Fruit fly (Drosophila melanogaster) whole organism, embryonic: Measurements from ENCODE around the gene CG31898.

ENCODE experiments used
- Adf1 ChIP-seq: fragments of 200-800 bp; sonication (Bioruptor generic); IDR thresholded peaks from 2 replicates; pipeline ENCODE4 v1.3.6; 2022; ENCODE audit warnings: missing biosample characterization, missing genetic modification characterization
- Antp ChIP-seq: fragments of 200-800 bp; sonication (Bioruptor generic); optimal IDR thresholded peaks from 3 replicates; lab custom pipeline; 2016; ENCODE audit warnings: missing biosample characterization, missing genetic modification characterization
- Atf6 ChIP-seq: fragments of 200-800 bp; sonication (Bioruptor generic); IDR thresholded peaks from 2 replicates; pipeline ENCODE4 v1.3.6; 2022; ENCODE audit warnings: missing biosample characterization, missing genetic modification characterization
- CG10321 ChIP-seq: fragments of 200-800 bp; sonication (Bioruptor generic); IDR thresholded peaks from 2 replicates; pipeline ENCODE4 v1.3.6; 2022; ENCODE audit warnings: missing biosample characterization, missing genetic modification characterization
- CG12071 ChIP-seq: fragments of 200-800 bp; sonication (Bioruptor generic); optimal IDR thresholded peaks from 3 replicates; lab custom pipeline; 2018; ENCODE audit warnings: missing biosample characterization, mild to moderate bottlenecking, missing genetic modification characterization
- CG1233 ChIP-seq: fragments of 200-800 bp; sonication (Bioruptor generic); optimal IDR thresholded peaks from 4 replicates; lab custom pipeline; 2018; ENCODE audit warnings: missing biosample characterization, mild to moderate bottlenecking, missing genetic modification characterization
- CG13424 ChIP-seq: fragments of 200-800 bp; sonication (Bioruptor generic); optimal IDR thresholded peaks from 2 replicates; lab custom pipeline; 2019; ENCODE audit warnings: missing biosample characterization, mild to moderate bottlenecking, missing genetic modification characterization, moderate library complexity
- CG15011 ChIP-seq: fragments of 200-800 bp; sonication (Bioruptor generic); optimal IDR thresholded peaks from 3 replicates; lab custom pipeline; 2018; ENCODE audit warnings: missing biosample characterization, mild to moderate bottlenecking, missing genetic modification characterization
- CG1602 ChIP-seq: fragments of 200-800 bp; sonication (Bioruptor generic); optimal IDR thresholded peaks from 3 replicates; lab custom pipeline; 2016; ENCODE audit warnings: missing biosample characterization, missing genetic modification characterization
- CG17328 ChIP-seq: fragments of 200-800 bp; sonication (Bioruptor generic); IDR thresholded peaks from 2 replicates; pipeline ENCODE4 v1.3.6; 2022; ENCODE audit warnings: missing biosample characterization, missing genetic modification characterization
- CG17568 ChIP-seq: fragments of 200-800 bp; sonication (Bioruptor generic); optimal IDR thresholded peaks from 2 replicates; lab custom pipeline; 2018; ENCODE audit warnings: missing biosample characterization, mild to moderate bottlenecking, missing genetic modification characterization, moderate library complexity
- CG18599 ChIP-seq: fragments of 200-800 bp; sonication (Bioruptor generic); optimal IDR thresholded peaks from 3 replicates; lab custom pipeline; 2017; ENCODE audit warnings: missing biosample characterization, missing genetic modification characterization, mild to moderate bottlenecking, moderate library complexity, missing genetic modification reagents
- CG2202 ChIP-seq: fragments of 200-800 bp; sonication (Bioruptor generic); optimal IDR thresholded peaks from 2 replicates; lab custom pipeline; 2018; ENCODE audit warnings: missing biosample characterization, mild to moderate bottlenecking, missing genetic modification characterization
- CG31365 ChIP-seq: fragments of 200-800 bp; sonication (Bioruptor generic); optimal IDR thresholded peaks from 2 replicates; lab custom pipeline; 2018; ENCODE audit warnings: missing biosample characterization, mild to moderate bottlenecking, missing genetic modification characterization
- CG3281 ChIP-seq: fragments of 200-800 bp; sonication (Bioruptor generic); optimal IDR thresholded peaks from 3 replicates; lab custom pipeline; 2017; ENCODE audit warnings: missing biosample characterization, mild to moderate bottlenecking, missing genetic modification characterization
- CG4360 ChIP-seq: fragments of 200-800 bp; sonication (Bioruptor generic); IDR thresholded peaks from 2 replicates; pipeline ENCODE4 v1.3.6; 2022; ENCODE audit warnings: missing biosample characterization, missing genetic modification characterization
- CG43689 ChIP-seq: fragments of 200-800 bp; sonication (Bioruptor generic); IDR thresholded peaks from 2 replicates; pipeline ENCODE4 v1.3.6; 2022; ENCODE audit warnings: missing biosample characterization, missing genetic modification characterization
- CG7357 ChIP-seq: fragments of 200-800 bp; sonication (Bioruptor generic); IDR thresholded peaks from 3 replicates; pipeline ENCODE4 v1.3.6; 2022; ENCODE audit warnings: missing biosample characterization, missing genetic modification characterization
- CG8924 ChIP-seq: fragments of 200-800 bp; optimal IDR thresholded peaks from 3 replicates; lab custom pipeline; 2019; ENCODE audit warnings: missing biosample characterization, mild to moderate bottlenecking, missing genetic modification characterization, moderate library complexity
- CG9437 ChIP-seq: fragments of 200-800 bp; sonication (Bioruptor generic); optimal IDR thresholded peaks from 2 replicates; lab custom pipeline; 2018; ENCODE audit warnings: missing biosample characterization, mild to moderate bottlenecking, missing genetic modification characterization
- CG9797 ChIP-seq: fragments of 200-800 bp; sonication (Bioruptor generic); optimal IDR thresholded peaks from 3 replicates; lab custom pipeline; 2018; ENCODE audit warnings: missing biosample characterization, mild to moderate bottlenecking, missing genetic modification characterization
- Dp ChIP-seq: fragments of 200-800 bp; sonication (Bioruptor generic); optimal IDR thresholded peaks from 2 replicates; lab custom pipeline; 2018; ENCODE audit warnings: missing biosample characterization, mild to moderate bottlenecking, missing genetic modification characterization, moderate library complexity
- E2f1 ChIP-seq: fragments of 200-800 bp; sonication (Bioruptor generic); IDR thresholded peaks from 2 replicates; pipeline ENCODE4 v1.3.6; 2022; ENCODE audit warnings: missing biosample characterization, missing genetic modification characterization
- Eip74EF ChIP-seq, 2 experiments: fragments of 200-800 bp in 1 of 2; fragments of >200 bp in 1 of 2; sonication (Bioruptor generic) in 1 of 2; optimal IDR thresholded peaks; 2 replicates each; lab custom pipeline; 2017 to 2019; ENCODE audit warnings: missing biosample characterization in 2 of 2, missing genetic modification characterization in 2 of 2, mild to moderate bottlenecking in 1 of 2, moderate library complexity in 1 of 2
- Fer2 ChIP-seq: fragments of 200-800 bp; sonication (Bioruptor generic); optimal IDR thresholded peaks from 2 replicates; lab custom pipeline; 2018; ENCODE audit warnings: missing biosample characterization, mild to moderate bottlenecking, missing genetic modification characterization, moderate library complexity
- H2.0 ChIP-seq: fragments of 200-800 bp; sonication (Bioruptor generic); IDR thresholded peaks from 2 replicates; pipeline ENCODE4 v1.3.6; 2022; ENCODE audit warnings: missing biosample characterization, missing genetic modification characterization
- Hr51 ChIP-seq, 2 experiments: fragments of 200-800 bp; sonication (Bioruptor generic); optimal IDR thresholded peaks; 2 replicates in 1 of 2; 3 replicates in 1 of 2; lab custom pipeline; 2016 to 2018; ENCODE audit warnings: missing biosample characterization in 2 of 2, missing genetic modification characterization in 2 of 2, mild to moderate bottlenecking in 1 of 2, moderate library complexity in 1 of 2
- Lhr ChIP-seq: fragments of 200-800 bp; sonication (Bioruptor generic); optimal IDR thresholded peaks from 3 replicates; lab custom pipeline; 2017; ENCODE audit warnings: mild to moderate bottlenecking, missing biosample characterization, missing genetic modification reagents, missing genetic modification characterization
- Lpt ChIP-seq: fragments of >200 bp; optimal IDR thresholded peaks from 2 replicates; lab custom pipeline; 2018; ENCODE audit warnings: missing biosample characterization, missing genetic modification characterization
- MTF-1 ChIP-seq: fragments of 200-800 bp; sonication (Bioruptor generic); optimal IDR thresholded peaks from 2 replicates; lab custom pipeline; 2018; ENCODE audit warnings: missing biosample characterization, mild to moderate bottlenecking, missing genetic modification characterization, borderline replicate concordance
- NK7.1 ChIP-seq: fragments of 200-800 bp; sonication (Bioruptor generic); optimal IDR thresholded peaks from 3 replicates; lab custom pipeline; 2016; ENCODE audit warnings: missing biosample characterization, missing genetic modification characterization
- Nf-YA ChIP-seq: fragments of 200-800 bp; sonication (Bioruptor generic); IDR thresholded peaks from 2 replicates; pipeline ENCODE4 v1.3.6; 2022; ENCODE audit warnings: missing biosample characterization, missing genetic modification characterization
- Oli ChIP-seq: fragments of 200-800 bp; sonication (Bioruptor generic); optimal IDR thresholded peaks from 2 replicates; lab custom pipeline; 2018; ENCODE audit warnings: missing biosample characterization, mild to moderate bottlenecking, missing genetic modification characterization, moderate library complexity
- PHDP ChIP-seq: fragments of 200-800 bp; sonication (Bioruptor generic); optimal IDR thresholded peaks from 3 replicates; lab custom pipeline; 2018; ENCODE audit warnings: missing biosample characterization, mild to moderate bottlenecking, missing genetic modification characterization, moderate library complexity
- Sry-β ChIP-seq: fragments of 200-800 bp; sonication (Bioruptor generic); optimal IDR thresholded peaks from 2 replicates; lab custom pipeline; 2018; ENCODE audit warnings: missing biosample characterization, mild to moderate bottlenecking, missing genetic modification characterization, moderate library complexity
- Sry-δ ChIP-seq: fragments of 200-800 bp; sonication (Bioruptor generic); optimal IDR thresholded peaks from 2 replicates; lab custom pipeline; 2016; ENCODE audit warnings: missing biosample characterization, missing genetic modification characterization
- bsh ChIP-seq, 2 experiments: fragments of 200-800 bp; sonication (Bioruptor generic); optimal IDR thresholded peaks; 2 replicates each; lab custom pipeline; 2017 to 2018; ENCODE audit warnings: mild to moderate bottlenecking in 2 of 2, missing biosample characterization in 2 of 2, missing genetic modification characterization in 2 of 2, moderate library complexity in 1 of 2
- ci ChIP-seq: fragments of 200-800 bp; sonication (Bioruptor generic); IDR thresholded peaks from 3 replicates; pipeline ENCODE4 v1.3.6; 2022; ENCODE audit warnings: missing biosample characterization, missing genetic modification characterization
- croc ChIP-seq: fragments of 200-800 bp; sonication (Bioruptor generic); conservative IDR thresholded peaks from 3 replicates; pipeline ENCODE4 v1.3.6; 2022; ENCODE audit warnings: missing biosample characterization, missing genetic modification characterization
- danr ChIP-seq: fragments of 200-800 bp; sonication (Bioruptor generic); IDR thresholded peaks from 2 replicates; pipeline ENCODE4 v1.3.6; 2022; ENCODE audit warnings: missing biosample characterization, missing genetic modification characterization
- disco-r ChIP-seq: fragments of 200-800 bp; sonication (Bioruptor generic); optimal IDR thresholded peaks from 2 replicates; lab custom pipeline; 2016; ENCODE audit warnings: missing biosample characterization, missing genetic modification characterization
- dpn ChIP-seq, 2 experiments: fragments of 200-800 bp; sonication (Bioruptor generic); optimal IDR thresholded peaks; 3 replicates each; lab custom pipeline; 2016; ENCODE audit warnings: missing biosample characterization in 2 of 2, missing genetic modification characterization in 2 of 2
- esg ChIP-seq: fragments of 200-800 bp; sonication (Bioruptor generic); conservative IDR thresholded peaks from 2 replicates; pipeline ENCODE4 v1.3.6; 2022; ENCODE audit warnings: missing biosample characterization, missing genetic modification characterization
- fd102C ChIP-seq: fragments of 200-800 bp; sonication (Bioruptor generic); optimal IDR thresholded peaks from 2 replicates; lab custom pipeline; 2018; ENCODE audit warnings: missing biosample characterization, mild to moderate bottlenecking, missing genetic modification characterization, moderate library complexity
- h ChIP-seq: fragments of >200 bp; optimal IDR thresholded peaks from 2 replicates; lab custom pipeline; 2017
- hkb ChIP-seq, 2 experiments: fragments of 200-800 bp in 1 of 2; fragments of >200 bp in 1 of 2; sonication (Bioruptor generic) in 1 of 2; IDR thresholded peaks in 1 of 2; optimal IDR thresholded peaks in 1 of 2; 2 replicates each; pipeline versions ENCODE4 v1.3.6 to Lab custom; 2017 to 2022; ENCODE audit warnings: missing biosample characterization in 1 of 2, missing genetic modification characterization in 1 of 2
- stwl ChIP-seq: fragments of 200-800 bp; sonication (Bioruptor generic); optimal IDR thresholded peaks from 3 replicates; lab custom pipeline; 2018; ENCODE audit warnings: missing biosample characterization, mild to moderate bottlenecking, missing genetic modification characterization, moderate library complexity
- trem ChIP-seq: fragments of 200-800 bp; optimal IDR thresholded peaks from 3 replicates; lab custom pipeline; 2019; ENCODE audit warnings: missing biosample characterization, mild to moderate bottlenecking, missing genetic modification characterization, moderate library complexity
- trh ChIP-seq: fragments of 200-800 bp; sonication (Bioruptor generic); optimal IDR thresholded peaks from 2 replicates; lab custom pipeline; 2016; ENCODE audit warnings: missing biosample characterization, missing genetic modification characterization

CG31898 gene

DNA sequence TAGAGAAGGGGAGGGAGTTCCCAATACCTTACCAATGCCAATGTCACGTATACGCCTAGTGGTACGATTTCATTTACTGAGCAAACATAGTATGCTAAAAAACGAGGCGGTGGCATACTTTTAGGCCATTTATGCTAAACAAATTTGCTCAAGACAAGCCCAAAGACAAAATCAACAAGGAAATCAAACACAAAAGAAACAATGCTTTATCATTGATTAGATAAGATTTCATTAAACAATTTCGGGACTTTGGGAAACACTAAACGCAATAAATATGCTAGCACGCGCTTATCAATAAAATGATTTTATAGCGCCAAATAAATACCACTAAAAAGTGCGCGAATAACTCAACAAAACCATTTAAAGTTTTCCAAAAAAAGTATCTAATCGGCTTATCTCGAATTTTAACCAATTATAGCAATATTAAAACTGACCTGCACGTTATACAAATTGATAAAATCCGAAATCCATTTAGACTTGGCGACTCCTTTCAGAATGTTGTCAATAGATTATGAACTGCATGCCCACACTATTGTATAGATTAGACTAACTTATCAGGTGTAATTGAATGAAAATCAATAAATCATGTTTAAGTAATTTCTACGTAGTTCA is 49.6 kb upstream of the CG31898 start (continued):
- TF ChIP-seq croc (no peak), disco-r (no peak), stwl (no peak), trh (GFP tag; lab: Kevin White, UChicago) (no peak), Oli (tag; lab: Kevin White, UChicago) (peak; percentile 8), Atf6 (GFP tag; lab: Robert Waterston, UW) (peak; percentile 76), Dp (GFP tag; lab: Kevin White, UChicago) (no peak), Adf1 (GFP tag; lab: Robert Waterston, UW) (no peak), CG1602 (GFP tag; lab: Kevin White, UChicago) (no peak), MTF-1 (GFP tag; lab: Kevin White, UChicago) (peak; percentile 41), CG18599 (GFP tag; lab: Kevin White, UChicago) (peak; percentile 62), trem (tag; lab: Kevin White, UChicago) (no peak), Sry-δ (GFP tag; lab: Kevin White, UChicago) (no peak), CG4360 (GFP tag; lab: Robert Waterston, UW) (no peak), fd102C (GFP tag; lab: Kevin White, UChicago) (no peak), Sry-β (no peak), CG17328 (GFP tag; lab: Robert Waterston, UW) (no peak), E2f1 (GFP tag; lab: Robert Waterston, UW) (no peak), CG9437 (GFP tag; lab: Kevin White, UChicago) (no peak), CG15011 (peak; percentile 47), ci (GFP tag; lab: Robert Waterston, UW) (no peak; the same call in 2 of the 3 replicates), CG2202 (tag; lab: Kevin White, UChicago) (no peak), CG10321 (GFP tag; lab: Robert Waterston, UW) (no peak), CG3281 (GFP tag; lab: Kevin White, UChicago) (peak; percentile 60), Hr51 (GFP tag; optimal IDR thresholded peaks at IDR 0.05; lab: Kevin White, UChicago) (peak in 1 of 2 experiments; percentile 26), dpn (GFP tag; optimal IDR thresholded peaks at IDR 0.05; lab: Kevin White, UChicago) (peak in 1 of 2 experiments; percentile 21), h (lab: Kevin White, UChicago) (no peak), Antp (GFP tag; lab: Kevin White, UChicago) (no peak), Lpt (GFP tag; lab: Kevin White, UChicago) (no peak), CG8924 (tag; lab: Kevin White, UChicago) (peak; percentile 26), CG7357 (GFP tag; lab: Robert Waterston, UW) (no peak), bsh (GFP tag; optimal IDR thresholded peaks at IDR 0.05; lab: Kevin White, UChicago) (no peak), PHDP (tag; lab: Kevin White, UChicago) (peak; percentile 69), Nf-YA (GFP tag; lab: Robert Waterston, UW) (no peak), Fer2 (no peak), hkb (optimal IDR thresholded peaks at IDR 0.05; lab: Kevin White, UChicago) (no peak), hkb (GFP tag; IDR thresholded peaks at IDR 0.05; lab: Robert Waterston, UW) (peak; percentile 72), CG31365 (peak; percentile 22), Lhr (GFP tag; lab: Kevin White, UChicago) (no peak), CG13424 (tag; lab: Kevin White, UChicago) (peak; percentile 31), CG43689 (GFP tag; lab: Robert Waterston, UW) (no peak), esg (GFP tag; lab: Robert Waterston, UW) (no peak), danr (GFP tag; lab: Robert Waterston, UW) (no peak), NK7.1 (no peak), H2.0 (GFP tag; lab: Robert Waterston, UW) (0 out of 2 replicates have a peak, but pooled peaks have one; percentile 8), CG12071 (GFP tag; lab: Kevin White, UChicago) (peak; percentile 70), CG1233 (GFP tag; lab: Kevin White, UChicago) (peak; percentile 44), CG9797 (GFP tag; lab: Kevin White, UChicago) (no peak), Eip74EF (GFP tag; optimal IDR thresholded peaks at IDR 0.05; lab: Kevin White, UChicago) (peak in 1 of 2 experiments; percentile 23), CG17568 (peak; percentile 54)
